Worm (Caenorhabditis elegans) whole organism, young adult: Measurements from ENCODE around the gene C27D6.1.
"Not testable (repeated sequence)": the region's sequence is repeated elsewhere in the genome, so short reads cannot be mapped to it uniquely, and the experiment has no call there.

Experiments
- B0019.2 ChIP-seq: fragments of 200-800 bp; sonication (Bioruptor generic); conservative IDR thresholded peaks from 2 replicates; pipeline ENCODE4 v1.3.6; 2022; ENCODE audit warnings: missing genetic modification reagents, missing genetic modification characterization, missing compliant biosample characterization
- C17E4.6 ChIP-seq: fragments of 200-800 bp; sonication (Bioruptor generic); IDR thresholded peaks from 2 replicates; pipeline ENCODE4 v1.3.6; 2022; ENCODE audit warnings: missing genetic modification reagents, missing genetic modification characterization, missing compliant biosample characterization
- D2030.7 ChIP-seq: fragments of 200-800 bp; sonication (Bioruptor generic); IDR thresholded peaks from 2 replicates; pipeline ENCODE4 v1.3.6; 2022; ENCODE audit warnings: missing genetic modification reagents, missing genetic modification characterization, missing compliant biosample characterization
- F22D6.2 ChIP-seq: sonication (generic microtip); optimal IDR thresholded peaks from 2 replicates; lab custom pipeline; 2016; ENCODE audit warnings: mild to moderate bottlenecking, missing genetic modification characterization, missing compliant biosample characterization
- F39B2.1 ChIP-seq: fragments of 200-800 bp; sonication (Bioruptor generic); IDR thresholded peaks from 2 replicates; pipeline ENCODE4 v1.3.6; 2022; ENCODE audit warnings: missing genetic modification reagents, missing genetic modification characterization, missing compliant biosample characterization
- K11D2.4 ChIP-seq: fragments of 200-800 bp; sonication (Bioruptor generic); IDR thresholded peaks from 2 replicates; pipeline ENCODE4 v1.3.6; 2022; ENCODE audit warnings: missing genetic modification reagents, missing genetic modification characterization, missing compliant biosample characterization
- K12H6.12 ChIP-seq: fragments of 200-800 bp; sonication (Bioruptor generic); optimal IDR thresholded peaks from 2 replicates; lab custom pipeline; 2018; ENCODE audit warnings: mild to moderate bottlenecking, missing genetic modification characterization, missing compliant biosample characterization
- T07F8.4 ChIP-seq: sonication (generic microtip); optimal IDR thresholded peaks from 2 replicates; lab custom pipeline; 2016; ENCODE audit warnings: mild to moderate bottlenecking, missing genetic modification characterization, moderate library complexity, missing compliant biosample characterization
- Y67H2A.10 ChIP-seq: fragments of 200-800 bp; sonication (Bioruptor generic); conservative IDR thresholded peaks from 2 replicates; pipeline ENCODE4 v1.3.6; 2022; ENCODE audit warnings: missing genetic modification reagents, missing genetic modification characterization, missing compliant biosample characterization
- Y95B8A.8 ChIP-seq: fragments of 200-800 bp; sonication (Bioruptor generic); IDR thresholded peaks from 2 replicates; pipeline ENCODE4 v1.3.6; 2022; ENCODE audit warnings: missing genetic modification reagents, missing genetic modification characterization, missing compliant biosample characterization
- aptf-2 ChIP-seq: fragments of 200-800 bp; sonication (Bioruptor generic); conservative IDR thresholded peaks from 2 replicates; pipeline ENCODE4 v1.3.6; 2022; ENCODE audit warnings: missing genetic modification reagents, missing genetic modification characterization, missing compliant biosample characterization
- ceh-27 ChIP-seq: fragments of 200-800 bp; sonication (Bioruptor generic); optimal IDR thresholded peaks from 2 replicates; lab custom pipeline; 2018; ENCODE audit warnings: mild to moderate bottlenecking, missing genetic modification characterization, moderate library complexity, missing compliant biosample characterization
- ceh-58 ChIP-seq: fragments of 200-800 bp; sonication (Bioruptor generic); IDR thresholded peaks from 2 replicates; pipeline ENCODE4 v1.3.6; 2022; ENCODE audit warnings: missing genetic modification characterization, missing compliant biosample characterization
- die-1 ChIP-seq: sonication (generic microtip); optimal IDR thresholded peaks from 2 replicates; lab custom pipeline; 2016; ENCODE audit warnings: missing genotype, mild to moderate bottlenecking, missing genetic modification characterization, missing compliant biosample characterization
- egl-18 ChIP-seq: fragments of 200-800 bp; sonication (Bioruptor generic); IDR thresholded peaks from 2 replicates; pipeline ENCODE4 v1.3.6; 2022; ENCODE audit warnings: missing genetic modification reagents, missing genetic modification characterization, missing compliant biosample characterization
- egl-44 ChIP-seq: fragments of 200-800 bp; sonication (Bioruptor generic); IDR thresholded peaks from 2 replicates; pipeline ENCODE4 v1.3.6; 2022; ENCODE audit warnings: missing genetic modification reagents, missing genetic modification characterization, missing compliant biosample characterization
- ekl-4 ChIP-seq: fragments of 200-800 bp; sonication (Bioruptor generic); IDR thresholded peaks from 2 replicates; pipeline ENCODE4 v1.3.6; 2022; ENCODE audit warnings: missing genetic modification reagents, missing genetic modification characterization, missing compliant biosample characterization
- hlh-26 ChIP-seq: fragments of 200-800 bp; sonication (Bioruptor generic); conservative IDR thresholded peaks from 2 replicates; pipeline ENCODE4 v1.3.6; 2022; ENCODE audit warnings: missing genetic modification reagents, missing genetic modification characterization, missing compliant biosample characterization
- hmg-20 ChIP-seq: fragments of 200-800 bp; sonication (Bioruptor generic); IDR thresholded peaks from 2 replicates; pipeline ENCODE4 v1.3.6; 2022; ENCODE audit warnings: missing genetic modification reagents, missing genetic modification characterization, missing compliant biosample characterization
- hrde-1 ChIP-seq: sonication (generic microtip); optimal IDR thresholded peaks from 2 replicates; lab custom pipeline; 2016; ENCODE audit warnings: missing genetic modification characterization, mild to moderate bottlenecking, missing compliant biosample characterization, moderate library complexity, missing genotype, missing genetic modification reagents, borderline replicate concordance
- hsf-1 ChIP-seq: fragments of 200-800 bp; sonication (Bioruptor generic); IDR thresholded peaks from 2 replicates; pipeline ENCODE4 v1.3.6; 2022; ENCODE audit warnings: missing genetic modification reagents, missing genetic modification characterization, missing compliant biosample characterization
- lag-1 ChIP-seq: fragments of 200-800 bp; sonication (Bioruptor generic); IDR thresholded peaks from 2 replicates; pipeline ENCODE4 v1.3.6; 2022; ENCODE audit warnings: missing genetic modification reagents, missing genetic modification characterization, missing compliant biosample characterization
- let-526 ChIP-seq: fragments of 200-800 bp; sonication (Bioruptor generic); IDR thresholded peaks from 2 replicates; pipeline ENCODE4 v1.3.6; 2022; ENCODE audit warnings: missing genetic modification reagents, missing genetic modification characterization, missing compliant biosample characterization
- let-607 ChIP-seq, 2 experiments: fragments of 200-800 bp in 1 of 2; sonication (Bioruptor generic) in 1 of 2; sonication (generic microtip) in 1 of 2; optimal IDR thresholded peaks; 2 replicates each; lab custom pipeline; 2016 to 2018; ENCODE audit warnings: mild to moderate bottlenecking in 2 of 2, missing compliant biosample characterization in 2 of 2, missing genetic modification characterization in 2 of 2, moderate library complexity in 2 of 2, missing genotype in 1 of 2
- lin-26 ChIP-seq: fragments of 200-800 bp; sonication (Bioruptor generic); IDR thresholded peaks from 2 replicates; pipeline ENCODE4 v1.3.6; 2022; ENCODE audit warnings: missing genetic modification reagents, missing genetic modification characterization, missing compliant biosample characterization
- madf-3 ChIP-seq: fragments of 200-800 bp; sonication (Bioruptor generic); IDR thresholded peaks from 2 replicates; pipeline ENCODE4 v1.3.6; 2022; ENCODE audit warnings: missing genetic modification reagents, missing genetic modification characterization, missing compliant biosample characterization
- madf-6 ChIP-seq: fragments of 200-800 bp; sonication (Bioruptor generic); IDR thresholded peaks from 2 replicates; pipeline ENCODE4 v1.3.6; 2022; ENCODE audit warnings: missing genetic modification reagents, missing genetic modification characterization, missing compliant biosample characterization
- madf-8 ChIP-seq: fragments of 200-800 bp; sonication (Bioruptor generic); conservative IDR thresholded peaks from 2 replicates; pipeline ENCODE4 v1.3.6; 2022; ENCODE audit warnings: missing genetic modification reagents, missing genetic modification characterization, missing compliant biosample characterization
- mel-28 ChIP-seq: sonication (generic microtip); optimal IDR thresholded peaks from 2 replicates; lab custom pipeline; 2016; ENCODE audit warnings: borderline replicate concordance, mild to moderate bottlenecking, missing genetic modification characterization, missing compliant biosample characterization
- mxl-1 ChIP-seq: sonication (generic microtip); optimal IDR thresholded peaks from 2 replicates; lab custom pipeline; 2016; ENCODE audit warnings: missing genetic modification characterization, missing compliant biosample characterization
- nhr-179 ChIP-seq: sonication (generic microtip); optimal IDR thresholded peaks from 2 replicates; lab custom pipeline; 2016; ENCODE audit warnings: mild to moderate bottlenecking, missing genetic modification characterization, missing compliant biosample characterization
- nhr-27 ChIP-seq: fragments of 200-800 bp; sonication (Bioruptor generic); optimal IDR thresholded peaks from 2 replicates; lab custom pipeline; 2018; ENCODE audit warnings: mild to moderate bottlenecking, missing genetic modification characterization, moderate library complexity, missing compliant biosample characterization
- rec-8 ChIP-seq, 2 experiments: sonication (generic microtip); optimal IDR thresholded peaks; 2 replicates each; lab custom pipeline; 2016; ENCODE audit warnings: mild to moderate bottlenecking in 2 of 2, missing genetic modification characterization in 2 of 2, missing genetic modification reagents in 2 of 2, missing genotype in 2 of 2, missing biosample characterization in 1 of 2, missing compliant biosample characterization in 1 of 2, moderate library complexity in 1 of 2
- rpc-1 ChIP-seq, 2 experiments: fragments of 150-350 bp in 1 of 2; sonication (generic microtip) in 1 of 2; optimal IDR thresholded peaks; 2 replicates each; lab custom pipeline; 2014 to 2018; ENCODE audit warnings: missing biosample characterization in 1 of 2, missing genetic modification characterization in 1 of 2, missing genetic modification reagents in 1 of 2, missing genotype in 1 of 2
- snpc-1.3 ChIP-seq: sonication (generic microtip); optimal IDR thresholded peaks from 2 replicates; lab custom pipeline; 2017; ENCODE audit warnings: missing genetic modification characterization, mild to moderate bottlenecking, missing compliant biosample characterization, antibody characterized with exemption, moderate library complexity, missing genotype, missing genetic modification reagents; ENCODE audit not compliant: insufficient read depth
- tbx-9 ChIP-seq: sonication (generic microtip); optimal IDR thresholded peaks from 2 replicates; lab custom pipeline; 2016; ENCODE audit warnings: borderline replicate concordance, missing genetic modification characterization, inconsistent platforms, missing compliant biosample characterization
- zfh-2 ChIP-seq: fragments of 200-800 bp; sonication (Bioruptor generic); conservative IDR thresholded peaks from 2 replicates; pipeline ENCODE4 v1.3.6; 2022; ENCODE audit warnings: missing genetic modification reagents, missing genetic modification characterization, missing compliant biosample characterization
- ztf-22 ChIP-seq: fragments of 200-800 bp; sonication (Bioruptor generic); optimal IDR thresholded peaks from 2 replicates; lab custom pipeline; 2018; ENCODE audit warnings: mild to moderate bottlenecking, missing genetic modification characterization, moderate library complexity, missing compliant biosample characterization

C27D6.1 gene

ce11 chrII:5157525-5157924 is 15.0 kb upstream of the C27D6.1 start, which contains the start of gene srb-13:
TSS of gene srb-13 (minus strand) at chrII:5157625.
- TF ChIP-seq tbx-9 (tag; lab: Kevin White, UChicago) (no peak), T07F8.4 (tag; lab: Kevin White, UChicago) (no peak), Y95B8A.8 (GFP tag; lab: Robert Waterston, UW) (no peak), hsf-1 (GFP tag; lab: Robert Waterston, UW) (no peak), let-526 (GFP tag; lab: Robert Waterston, UW) (no peak), madf-3 (no peak), Y67H2A.10 (GFP tag; lab: Robert Waterston, UW) (no peak), ceh-27 (GFP tag; lab: Kevin White, UChicago) (no peak), hlh-26 (no peak), zfh-2 (GFP tag; lab: Robert Waterston, UW) (no peak), hrde-1 (tag; lab: Kevin White, UChicago) (no peak), rpc-1 (optimal IDR thresholded peaks at IDR 0.05; lab: Kevin White, UChicago) (no peak), rpc-1 (tag; optimal IDR thresholded peaks at IDR 0.05; lab: Kevin White, UChicago) (no peak), ceh-58 (GFP tag; lab: Robert Waterston, UW) (no peak), F22D6.2 (tag; lab: Kevin White, UChicago) (no peak), mxl-1 (tag; lab: Kevin White, UChicago) (no peak), lin-26 (GFP tag; lab: Robert Waterston, UW) (no peak), egl-18 (GFP tag; lab: Robert Waterston, UW) (no peak), egl-44 (GFP tag; lab: Robert Waterston, UW) (no peak), nhr-27 (no peak), K11D2.4 (no peak)

- not testable (repeated sequence) for TF ChIP-seq madf-6 (GFP tag; lab: Robert Waterston, UW); rpc-1 (optimal IDR thresholded peaks at IDR 0.05; lab: Kevin White, UChicago); rpc-1 (tag; optimal IDR thresholded peaks at IDR 0.05; lab: Kevin White, UChicago); snpc-1.3 (tag; lab: Kevin White, UChicago)
These were observed 13.8 kb upstream of the C27D6.1 start, which contains the start of gene F58A6.9 for ce11 chrII:5158774-5159173. TSS of gene F58A6.9 (minus strand) at chrII:5158874.

ce11 chrII:5161102-5161501 is 11.4 kb upstream of the C27D6.1 start, which contains the start of gene C27D6.11:
TSS of gene C27D6.11 (minus strand) at chrII:5161202.
- TF ChIP-seq B0019.2 (GFP tag; lab: Robert Waterston, UW) (no peak), mel-28 (no peak), K12H6.12 (tag; lab: Kevin White, UChicago) (no peak), madf-8 (GFP tag; lab: Robert Waterston, UW) (no peak), nhr-179 (tag; lab: Kevin White, UChicago) (no peak), aptf-2 (GFP tag; lab: Robert Waterston, UW) (no peak), ztf-22 (GFP tag; lab: Kevin White, UChicago) (no peak), F39B2.1 (GFP tag; lab: Robert Waterston, UW) (no peak), lag-1 (no peak), hmg-20 (no peak), ekl-4 (GFP tag; lab: Robert Waterston, UW) (no peak), let-607 (tag; optimal IDR thresholded peaks at IDR 0.05; lab: Kevin White, UChicago) (no peak), rec-8 (tag; optimal IDR thresholded peaks at IDR 0.05; lab: Kevin White, UChicago) (no peak), die-1 (tag; lab: Kevin White, UChicago) (no peak), hrde-1 (tag; lab: Kevin White, UChicago) (no peak), D2030.7 (no peak), C17E4.6 (GFP tag; lab: Robert Waterston, UW) (no peak)
